Worm (Caenorhabditis elegans) whole organism, midembryonic: ENCODE data around the gene F01G4.4.

Experiments
- T22C8.4 ChIP-seq: fragments of 200-800 bp; sonication (Bioruptor generic); IDR thresholded peaks from 2 replicates; pipeline ENCODE4 v1.3.6; 2022; ENCODE audit warnings: missing genetic modification characterization, missing compliant biosample characterization
- cog-1 ChIP-seq: sonication (generic microtip); optimal IDR thresholded peaks from 2 replicates; lab custom pipeline; 2016; ENCODE audit warnings: missing genetic modification characterization, missing compliant biosample characterization
- flt-1 ChIP-seq: fragments of 200-800 bp; sonication (Bioruptor generic); IDR thresholded peaks from 2 replicates; pipeline ENCODE4 v1.3.6; 2022; ENCODE audit warnings: missing genetic modification characterization, missing compliant biosample characterization
- klf-2 ChIP-seq: fragments of 200-800 bp; sonication (Bioruptor generic); conservative IDR thresholded peaks from 2 replicates; pipeline ENCODE4 v1.3.6; 2022; ENCODE audit warnings: missing genetic modification reagents, missing genetic modification characterization, missing compliant biosample characterization
- med-1 ChIP-seq: sonication (generic microtip); optimal IDR thresholded peaks from 2 replicates; lab custom pipeline; 2017; ENCODE audit warnings: missing genetic modification characterization, mild to moderate bottlenecking, missing compliant biosample characterization, antibody characterized with exemption, missing genetic modification reagents; ENCODE audit not compliant: insufficient read depth
- ref-1 ChIP-seq: fragments of 200-800 bp; sonication (Bioruptor generic); conservative IDR thresholded peaks from 2 replicates; pipeline ENCODE4 v1.3.6; 2022; ENCODE audit warnings: missing genetic modification reagents, missing genetic modification characterization, missing compliant biosample characterization
- tab-1 ChIP-seq: fragments of 200-800 bp; sonication (Bioruptor generic); IDR thresholded peaks from 2 replicates; pipeline ENCODE4 v1.3.6; 2022; ENCODE audit warnings: missing genetic modification characterization, missing compliant biosample characterization
- ztf-23 ChIP-seq: fragments of 200-800 bp; sonication (Bioruptor generic); IDR thresholded peaks from 2 replicates; pipeline ENCODE4 v1.3.6; 2022; ENCODE audit warnings: missing genetic modification reagents, missing genetic modification characterization, missing compliant biosample characterization
- ztf-29 ChIP-seq: fragments of 200-800 bp; sonication (Bioruptor generic); IDR thresholded peaks from 2 replicates; pipeline ENCODE4 v1.3.6; 2022; ENCODE audit warnings: missing genetic modification reagents, missing genetic modification characterization, missing compliant biosample characterization

The F01G4.4 gene

ce11 chrIV:11111898-11112297 is 31.2 kb upstream of the F01G4.4 start:
- TF ChIP-seq med-1 (GFP tag; lab: Kevin White, UChicago) (no peak), flt-1 (GFP tag; lab: Robert Waterston, UW) (no peak)

- TF ChIP-seq cog-1 (tag; lab: Kevin White, UChicago) = no peak
- TF ChIP-seq T22C8.4 (GFP tag; lab: Robert Waterston, UW) = no peak
- no peak for TF ChIP-seq tab-1 (GFP tag; lab: Robert Waterston, UW)
Observed at ce11 chrIV:11112641-11113040, 30.5 kb upstream of the F01G4.4 start, which contains the start of gene clc-9. clc-9 (plus strand) TSS chrIV:11112941.

- TF ChIP-seq tab-1 (GFP tag; lab: Robert Waterston, UW) = 0 out of 2 replicates have a peak, but pooled peaks have one; percentile 62
- TF ChIP-seq ref-1 (GFP tag; lab: Robert Waterston, UW) = no peak
- TF ChIP-seq med-1 (GFP tag; lab: Kevin White, UChicago) = no peak
- peak; percentile 49; the same call in 1 of the 2 replicates for TF ChIP-seq ztf-23 (GFP tag; lab: Robert Waterston, UW)
- peak; percentile 34; the same call in 1 of the 2 replicates for TF ChIP-seq ztf-29 (GFP tag; lab: Robert Waterston, UW)
- TF ChIP-seq cog-1 (tag; lab: Kevin White, UChicago) = peak; percentile 90
- peak; percentile 72; the same call in 1 of the 2 replicates for TF ChIP-seq flt-1 (GFP tag; lab: Robert Waterston, UW)
- no peak for TF ChIP-seq T22C8.4 (GFP tag; lab: Robert Waterston, UW)
- TF ChIP-seq klf-2 (GFP tag; lab: Robert Waterston, UW) = 0 out of 2 replicates have a peak, but pooled peaks have one; percentile 26
Observed at ce11 chrIV:11118837-11119491, 24.2 kb upstream of the F01G4.4 start, which contains the start of the genes imp-2 and enpl-1. imp-2 (minus strand) TSS chrIV:11118887. enpl-1 (plus strand) TSS chrIV:11119298.

ce11 chrIV:11119972-11120562 is 23.1 kb upstream of the F01G4.4 start:
- TF ChIP-seq flt-1 (GFP tag; lab: Robert Waterston, UW) (0 out of 2 replicates have a peak, but pooled peaks have one; percentile 56), ztf-23 (GFP tag; lab: Robert Waterston, UW) (0 out of 2 replicates have a peak, but pooled peaks have one; percentile 41), klf-2 (GFP tag; lab: Robert Waterston, UW) (no peak)

- no peak for TF ChIP-seq med-1 (GFP tag; lab: Kevin White, UChicago)
- no peak for TF ChIP-seq ztf-23 (GFP tag; lab: Robert Waterston, UW)
- TF ChIP-seq flt-1 (GFP tag; lab: Robert Waterston, UW) = no peak
- TF ChIP-seq cog-1 (tag; lab: Kevin White, UChicago) = no peak
- no peak for TF ChIP-seq ref-1 (GFP tag; lab: Robert Waterston, UW)
- TF ChIP-seq tab-1 (GFP tag; lab: Robert Waterston, UW) = no peak
- TF ChIP-seq klf-2 (GFP tag; lab: Robert Waterston, UW) = no peak
- TF ChIP-seq ztf-29 (GFP tag; lab: Robert Waterston, UW) = no peak
- no peak for TF ChIP-seq T22C8.4 (GFP tag; lab: Robert Waterston, UW)
Observed at ce11 chrIV:11124674-11125073, 18.5 kb upstream of the F01G4.4 start, which contains the start of gene spo-11. spo-11 (minus strand) TSS chrIV:11124862.

- TF ChIP-seq flt-1 (GFP tag; lab: Robert Waterston, UW) (no peak), ztf-23 (GFP tag; lab: Robert Waterston, UW) (no peak), T22C8.4 (GFP tag; lab: Robert Waterston, UW) (no peak), tab-1 (GFP tag; lab: Robert Waterston, UW) (no peak), klf-2 (GFP tag; lab: Robert Waterston, UW) (no peak), ref-1 (GFP tag; lab: Robert Waterston, UW) (no peak), ztf-29 (GFP tag; lab: Robert Waterston, UW) (no peak), med-1 (GFP tag; lab: Kevin White, UChicago) (no peak), cog-1 (tag; lab: Kevin White, UChicago) (no peak)
Observed at ce11 chrIV:11125200-11125599, 17.9 kb upstream of the F01G4.4 start.

- no peak for TF ChIP-seq tab-1 (GFP tag; lab: Robert Waterston, UW)
- TF ChIP-seq ztf-29 (GFP tag; lab: Robert Waterston, UW) = no peak
- no peak for TF ChIP-seq ref-1 (GFP tag; lab: Robert Waterston, UW)
- no peak for TF ChIP-seq cog-1 (tag; lab: Kevin White, UChicago)
Observed at ce11 chrIV:11125604-11126003, 17.5 kb upstream of the F01G4.4 start.

- TF ChIP-seq ztf-23 (GFP tag; lab: Robert Waterston, UW) (no peak), ztf-29 (GFP tag; lab: Robert Waterston, UW) (no peak), T22C8.4 (GFP tag; lab: Robert Waterston, UW) (no peak), ref-1 (GFP tag; lab: Robert Waterston, UW) (no peak), flt-1 (GFP tag; lab: Robert Waterston, UW) (no peak), tab-1 (GFP tag; lab: Robert Waterston, UW) (no peak), klf-2 (GFP tag; lab: Robert Waterston, UW) (no peak), cog-1 (tag; lab: Kevin White, UChicago) (no peak), med-1 (GFP tag; lab: Kevin White, UChicago) (no peak)
Observed at ce11 chrIV:11126004-11126027, 17.3 kb upstream of the F01G4.4 start, which contains the start of gene swsn-4. swsn-4 (plus strand) TSS chrIV:11126024.

ce11 chrIV:11126028-11126427 is 17.1 kb upstream of the F01G4.4 start:
- TF ChIP-seq ztf-29 (GFP tag; lab: Robert Waterston, UW) (no peak), ref-1 (GFP tag; lab: Robert Waterston, UW) (no peak), med-1 (GFP tag; lab: Kevin White, UChicago) (no peak), cog-1 (tag; lab: Kevin White, UChicago) (no peak), flt-1 (GFP tag; lab: Robert Waterston, UW) (no peak), ztf-23 (GFP tag; lab: Robert Waterston, UW) (no peak), T22C8.4 (GFP tag; lab: Robert Waterston, UW) (no peak), klf-2 (GFP tag; lab: Robert Waterston, UW) (no peak)
